Fruit fly (Drosophila melanogaster): ENCODE data around the gene RPA3.

dm6 chrX:11621866-11622648 lies 6.4 kb upstream of the RPA3 start, which contains the start of gene Ptp10D:
- no peak for TF ChIP-seq CG5204 (GFP tag; optimal IDR thresholded peaks at IDR 0.05)
- TF ChIP-seq Mnt (GFP tag; optimal IDR thresholded peaks at IDR 0.05) = peak; percentile 71
- peak; percentile 10 for TF ChIP-seq CG11617 (GFP tag; optimal IDR thresholded peaks at IDR 0.05)
- peak; percentile 40 for TF ChIP-seq ovo (GFP tag; optimal IDR thresholded peaks at IDR 0.05)

Data from whole organism, adult.